Worm (Caenorhabditis elegans) whole organism, young adult: ENCODE results near the gene F54E7.9.

Source experiments
- B0019.2 ChIP-seq: fragments of 200-800 bp; sonication (Bioruptor generic); conservative IDR thresholded peaks from 2 replicates; pipeline ENCODE4 v1.3.6; 2022; ENCODE audit warnings: missing genetic modification reagents, missing genetic modification characterization, missing compliant biosample characterization
- B0336.3 ChIP-seq: fragments of 200-800 bp; sonication (Bioruptor generic); IDR thresholded peaks from 2 replicates; pipeline ENCODE4 v1.3.6; 2022; ENCODE audit warnings: missing genetic modification characterization, missing compliant biosample characterization
- C17E4.6 ChIP-seq: fragments of 200-800 bp; sonication (Bioruptor generic); IDR thresholded peaks from 2 replicates; pipeline ENCODE4 v1.3.6; 2022; ENCODE audit warnings: missing genetic modification reagents, missing genetic modification characterization, missing compliant biosample characterization
- F23B12.7 ChIP-seq: sonication (generic microtip); optimal IDR thresholded peaks from 2 replicates; lab custom pipeline; 2017; ENCODE audit warnings: missing genetic modification characterization, mild to moderate bottlenecking, missing compliant biosample characterization, antibody characterized with exemption, moderate library complexity; ENCODE audit not compliant: insufficient read depth
- F52B5.7 ChIP-seq: sonication (generic microtip); optimal IDR thresholded peaks from 2 replicates; lab custom pipeline; 2016; ENCODE audit warnings: mild to moderate bottlenecking, missing genetic modification characterization, missing compliant biosample characterization
- F55B11.4 ChIP-seq: sonication (generic microtip); optimal IDR thresholded peaks from 2 replicates; lab custom pipeline; 2016; ENCODE audit warnings: missing compliant biosample characterization, missing genetic modification characterization, borderline replicate concordance; ENCODE audit not compliant: insufficient read depth
- K11D2.4 ChIP-seq: fragments of 200-800 bp; sonication (Bioruptor generic); IDR thresholded peaks from 2 replicates; pipeline ENCODE4 v1.3.6; 2022; ENCODE audit warnings: missing genetic modification reagents, missing genetic modification characterization, missing compliant biosample characterization
- Y56A3A.18 ChIP-seq: fragments of 200-800 bp; sonication (Bioruptor generic); IDR thresholded peaks from 2 replicates; pipeline ENCODE4 v1.3.6; 2022; ENCODE audit warnings: missing genetic modification reagents, missing genetic modification characterization, missing compliant biosample characterization
- Y67H2A.10 ChIP-seq: fragments of 200-800 bp; sonication (Bioruptor generic); conservative IDR thresholded peaks from 2 replicates; pipeline ENCODE4 v1.3.6; 2022; ENCODE audit warnings: missing genetic modification reagents, missing genetic modification characterization, missing compliant biosample characterization
- akir-1 ChIP-seq: fragments of 200-800 bp; sonication (Bioruptor generic); optimal IDR thresholded peaks from 2 replicates; lab custom pipeline; 2018; ENCODE audit warnings: mild to moderate bottlenecking, missing genetic modification characterization, moderate library complexity, missing compliant biosample characterization
- aptf-2 ChIP-seq: fragments of 200-800 bp; sonication (Bioruptor generic); conservative IDR thresholded peaks from 2 replicates; pipeline ENCODE4 v1.3.6; 2022; ENCODE audit warnings: missing genetic modification reagents, missing genetic modification characterization, missing compliant biosample characterization
- athp-1 ChIP-seq: sonication (generic microtip); optimal IDR thresholded peaks from 2 replicates; lab custom pipeline; 2017; ENCODE audit warnings: mild to moderate bottlenecking, missing genetic modification characterization, missing compliant biosample characterization
- attf-5 ChIP-seq: fragments of 200-800 bp; sonication (Bioruptor generic); optimal IDR thresholded peaks from 2 replicates; lab custom pipeline; 2018; ENCODE audit warnings: mild to moderate bottlenecking, missing genetic modification characterization, missing compliant biosample characterization
- attf-6 ChIP-seq: fragments of 200-800 bp; sonication (Bioruptor generic); IDR thresholded peaks from 2 replicates; pipeline ENCODE4 v1.3.6; 2022; ENCODE audit warnings: missing genetic modification reagents, missing genetic modification characterization, missing compliant biosample characterization
- ceh-27 ChIP-seq: fragments of 200-800 bp; sonication (Bioruptor generic); optimal IDR thresholded peaks from 2 replicates; lab custom pipeline; 2018; ENCODE audit warnings: mild to moderate bottlenecking, missing genetic modification characterization, moderate library complexity, missing compliant biosample characterization
- ceh-40 ChIP-seq: fragments of 200-800 bp; sonication (Bioruptor generic); IDR thresholded peaks from 2 replicates; pipeline ENCODE4 v1.3.6; 2022; ENCODE audit warnings: missing genetic modification characterization, missing compliant biosample characterization
- ceh-58 ChIP-seq: fragments of 200-800 bp; sonication (Bioruptor generic); IDR thresholded peaks from 2 replicates; pipeline ENCODE4 v1.3.6; 2022; ENCODE audit warnings: missing genetic modification characterization, missing compliant biosample characterization
- ceh-91 ChIP-seq: fragments of 200-800 bp; sonication (Bioruptor generic); IDR thresholded peaks from 2 replicates; pipeline ENCODE4 v1.3.6; 2022; ENCODE audit warnings: missing genetic modification reagents, missing genetic modification characterization, missing compliant biosample characterization
- die-1 ChIP-seq: sonication (generic microtip); optimal IDR thresholded peaks from 2 replicates; lab custom pipeline; 2016; ENCODE audit warnings: missing genotype, mild to moderate bottlenecking, missing genetic modification characterization, missing compliant biosample characterization
- dpl-1 ChIP-seq: fragments of 150-350 bp; optimal IDR thresholded peaks from 2 replicates; lab custom pipeline; 2014; ENCODE audit warnings: missing biosample characterization, missing genetic modification reagents, missing genetic modification characterization
- efl-1 ChIP-seq: fragments of 150-350 bp; optimal IDR thresholded peaks from 2 replicates; lab custom pipeline; 2014; ENCODE audit warnings: missing biosample characterization, missing genetic modification reagents, missing genetic modification characterization
- egl-44 ChIP-seq: fragments of 200-800 bp; sonication (Bioruptor generic); IDR thresholded peaks from 2 replicates; pipeline ENCODE4 v1.3.6; 2022; ENCODE audit warnings: missing genetic modification reagents, missing genetic modification characterization, missing compliant biosample characterization
- him-1 ChIP-seq: sonication (generic microtip); optimal IDR thresholded peaks from 2 replicates; lab custom pipeline; 2016; ENCODE audit warnings: missing genotype, missing genetic modification reagents, missing genetic modification characterization, missing compliant biosample characterization
- hlh-12 ChIP-seq: sonication (generic microtip); optimal IDR thresholded peaks from 2 replicates; lab custom pipeline; 2016; ENCODE audit warnings: missing genetic modification characterization, missing compliant biosample characterization
- hrde-1 ChIP-seq: sonication (generic microtip); optimal IDR thresholded peaks from 2 replicates; lab custom pipeline; 2016; ENCODE audit warnings: missing genetic modification characterization, mild to moderate bottlenecking, missing compliant biosample characterization, moderate library complexity, missing genotype, missing genetic modification reagents, borderline replicate concordance
- lir-1 ChIP-seq: fragments of 200-800 bp; sonication (Bioruptor generic); conservative IDR thresholded peaks from 2 replicates; pipeline ENCODE4 v1.3.6; 2022; ENCODE audit warnings: missing genetic modification reagents, missing genetic modification characterization, missing compliant biosample characterization
- lsl-1 ChIP-seq: fragments of 200-800 bp; sonication (Bioruptor generic); optimal IDR thresholded peaks from 2 replicates; lab custom pipeline; 2018; ENCODE audit warnings: mild to moderate bottlenecking, missing genetic modification characterization, moderate library complexity, missing compliant biosample characterization
- lsy-27 ChIP-seq: sonication (generic microtip); optimal IDR thresholded peaks from 2 replicates; lab custom pipeline; 2017; ENCODE audit warnings: missing genetic modification characterization, mild to moderate bottlenecking, missing compliant biosample characterization, antibody characterized with exemption, missing genotype, borderline replicate concordance; ENCODE audit not compliant: insufficient read depth
- madf-3 ChIP-seq: fragments of 200-800 bp; sonication (Bioruptor generic); IDR thresholded peaks from 2 replicates; pipeline ENCODE4 v1.3.6; 2022; ENCODE audit warnings: missing genetic modification reagents, missing genetic modification characterization, missing compliant biosample characterization
- mcd-1 ChIP-seq: fragments of 200-800 bp; sonication (Bioruptor generic); IDR thresholded peaks from 2 replicates; pipeline ENCODE4 v1.3.6; 2022; ENCODE audit warnings: missing genetic modification reagents, missing genetic modification characterization, missing compliant biosample characterization
- mel-28 ChIP-seq: sonication (generic microtip); optimal IDR thresholded peaks from 2 replicates; lab custom pipeline; 2016; ENCODE audit warnings: borderline replicate concordance, mild to moderate bottlenecking, missing genetic modification characterization, missing compliant biosample characterization
- mes-4 ChIP-seq: sonication (generic microtip); optimal IDR thresholded peaks from 2 replicates; lab custom pipeline; 2016; ENCODE audit warnings: missing genotype, missing genetic modification characterization, missing compliant biosample characterization
- mxl-1 ChIP-seq: sonication (generic microtip); optimal IDR thresholded peaks from 2 replicates; lab custom pipeline; 2016; ENCODE audit warnings: missing genetic modification characterization, missing compliant biosample characterization
- nfyb-1 ChIP-seq: fragments of 200-800 bp; sonication (Bioruptor generic); IDR thresholded peaks from 2 replicates; pipeline ENCODE4 v1.3.6; 2022; ENCODE audit warnings: missing genetic modification reagents, missing genetic modification characterization, missing compliant biosample characterization
- nhr-80 ChIP-seq: sonication (generic microtip); optimal IDR thresholded peaks from 2 replicates; lab custom pipeline; 2016; ENCODE audit warnings: missing genetic modification characterization, missing compliant biosample characterization
- rec-8 ChIP-seq, 2 experiments: sonication (generic microtip); optimal IDR thresholded peaks; 2 replicates each; lab custom pipeline; 2016; ENCODE audit warnings: mild to moderate bottlenecking in 2 of 2, missing genetic modification characterization in 2 of 2, missing genetic modification reagents in 2 of 2, missing genotype in 2 of 2, missing biosample characterization in 1 of 2, missing compliant biosample characterization in 1 of 2, moderate library complexity in 1 of 2
- rpc-1 ChIP-seq, 2 experiments: fragments of 150-350 bp in 1 of 2; sonication (generic microtip) in 1 of 2; optimal IDR thresholded peaks; 2 replicates each; lab custom pipeline; 2014 to 2018; ENCODE audit warnings: missing biosample characterization in 1 of 2, missing genetic modification characterization in 1 of 2, missing genetic modification reagents in 1 of 2, missing genotype in 1 of 2
- snpc-1.1 ChIP-seq: sonication (generic microtip); optimal IDR thresholded peaks from 2 replicates; lab custom pipeline; 2017; ENCODE audit warnings: missing genetic modification characterization, mild to moderate bottlenecking, missing compliant biosample characterization, antibody characterized with exemption, moderate library complexity, missing genotype, missing genetic modification reagents; ENCODE audit not compliant: insufficient read depth
- snpc-3.4 ChIP-seq: sonication (generic microtip); optimal IDR thresholded peaks from 2 replicates; lab custom pipeline; 2017; ENCODE audit warnings: missing genetic modification characterization, mild to moderate bottlenecking, missing compliant biosample characterization, antibody characterized with exemption, moderate library complexity, missing genotype, missing genetic modification reagents
- snpc-4 ChIP-seq, 5 experiments: fragments of 150-350 bp in 1 of 5; sonication (generic microtip) in 4 of 5; optimal IDR thresholded peaks; 2 replicates each; lab custom pipeline; 2014 to 2018; ENCODE audit warnings: missing genetic modification characterization in 5 of 5, missing biosample characterization in 3 of 5, antibody characterized with exemption in 2 of 5, mild to moderate bottlenecking in 2 of 5, missing compliant biosample characterization in 2 of 5, missing genotype in 2 of 5, moderate library complexity in 2 of 5, missing genetic modification reagents in 1 of 5
- sptf-2 ChIP-seq: fragments of 200-800 bp; sonication (Bioruptor generic); optimal IDR thresholded peaks from 2 replicates; lab custom pipeline; 2018; ENCODE audit warnings: mild to moderate bottlenecking, missing genetic modification characterization, missing compliant biosample characterization
- tbp1 ChIP-seq: fragments of 200-800 bp; sonication (Bioruptor generic); optimal IDR thresholded peaks from 2 replicates; lab custom pipeline; 2018; ENCODE audit warnings: mild to moderate bottlenecking, missing genetic modification characterization, missing compliant biosample characterization
- tlf-1 ChIP-seq: fragments of 200-800 bp; sonication (Bioruptor generic); optimal IDR thresholded peaks from 2 replicates; lab custom pipeline; 2018; ENCODE audit warnings: mild to moderate bottlenecking, missing genetic modification characterization, missing compliant biosample characterization
- unc-130 ChIP-seq: sonication (generic microtip); optimal IDR thresholded peaks from 2 replicates; lab custom pipeline; 2016; ENCODE audit warnings: missing genetic modification reagents, missing genetic modification characterization, missing compliant biosample characterization
- xnd-1 ChIP-seq: sonication (generic microtip); optimal IDR thresholded peaks from 2 replicates; lab custom pipeline; 2016; ENCODE audit warnings: missing genotype, missing genetic modification reagents, missing genetic modification characterization, missing compliant biosample characterization
- ztf-18 ChIP-seq: sonication (generic microtip); optimal IDR thresholded peaks from 2 replicates; lab custom pipeline; 2016; ENCODE audit warnings: missing genotype, mild to moderate bottlenecking, missing genetic modification characterization, missing compliant biosample characterization
- ztf-25 ChIP-seq: fragments of 200-800 bp; sonication (Bioruptor generic); IDR thresholded peaks from 2 replicates; pipeline ENCODE4 v1.3.6; 2022; ENCODE audit warnings: missing genetic modification reagents, missing genetic modification characterization, missing compliant biosample characterization

Gene F54E7.9

DNA sequence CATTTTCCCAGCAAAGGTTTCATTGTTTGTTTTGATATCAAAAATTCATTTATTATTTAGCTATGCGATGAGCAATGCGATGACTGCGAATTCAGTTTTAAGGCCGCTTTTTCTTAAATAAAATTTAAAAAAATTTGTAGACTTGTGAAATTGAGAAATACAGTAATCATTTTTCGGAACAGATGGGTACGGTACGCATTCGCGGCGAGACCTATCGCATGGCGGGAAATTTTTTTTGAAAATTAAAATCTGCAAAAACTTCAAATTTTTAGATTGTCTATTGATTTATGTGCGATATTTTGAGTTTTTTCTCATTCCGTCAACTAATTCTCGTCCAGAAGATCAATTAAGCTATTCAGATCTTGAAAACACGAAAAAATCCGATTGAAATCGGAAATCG lies 14.2 kb downstream of the F54E7.9 start (continued):
- TF ChIP-seq ceh-91 (GFP tag; lab: Robert Waterston, UW), result peak; percentile 97
- TF ChIP-seq him-1, result no peak
- peak; percentile 72 for TF ChIP-seq attf-6 (GFP tag; lab: Robert Waterston, UW)
- TF ChIP-seq egl-44 (GFP tag; lab: Robert Waterston, UW), result no peak
- TF ChIP-seq mes-4 (tag; lab: Kevin White, UChicago), result no peak
- no peak for TF ChIP-seq akir-1 (GFP tag; lab: Kevin White, UChicago)
- no peak for TF ChIP-seq Y56A3A.18 (GFP tag; lab: Robert Waterston, UW)
- peak; percentile 95 for TF ChIP-seq dpl-1 (GFP tag; lab: Kevin White, UChicago)
- TF ChIP-seq unc-130 (GFP tag; lab: Kevin White, UChicago), result peak; percentile 89
- TF ChIP-seq mxl-1 (tag; lab: Kevin White, UChicago), result no peak
- no peak for TF ChIP-seq F55B11.4 (tag; lab: Kevin White, UChicago)
- TF ChIP-seq snpc-1.1 (tag; lab: Kevin White, UChicago), result peak; percentile 85
- no peak for TF ChIP-seq Y67H2A.10
- no peak; the same call in 1 of the 2 replicates for TF ChIP-seq lir-1 (GFP tag; lab: Robert Waterston, UW)
- no peak for TF ChIP-seq rpc-1 (optimal IDR thresholded peaks at IDR 0.05; lab: Kevin White, UChicago)
- no peak for TF ChIP-seq rpc-1 (tag; optimal IDR thresholded peaks at IDR 0.05; lab: Kevin White, UChicago)
- no peak for TF ChIP-seq ztf-25
- peak; percentile 56 for TF ChIP-seq athp-1 (tag; lab: Kevin White, UChicago)
- TF ChIP-seq rec-8 (tag; optimal IDR thresholded peaks at IDR 0.05; lab: Kevin White, UChicago), result no peak
- TF ChIP-seq ztf-18, result peak; percentile 27
- TF ChIP-seq nfyb-1 (GFP tag; lab: Robert Waterston, UW), result no peak
- peak; percentile 82 for TF ChIP-seq tlf-1 (GFP tag; lab: Kevin White, UChicago)
- peak; percentile 100 for TF ChIP-seq efl-1 (GFP tag; lab: Kevin White, UChicago)
- peak; percentile 56; the same call in 1 of the 2 replicates for TF ChIP-seq madf-3 (GFP tag; lab: Robert Waterston, UW)
- peak; percentile 100 for TF ChIP-seq lsl-1 (GFP tag; lab: Kevin White, UChicago)
- TF ChIP-seq ceh-40 (GFP tag; lab: Robert Waterston, UW), result no peak
- TF ChIP-seq lsy-27 (tag; lab: Kevin White, UChicago), result no peak
- peak; percentile 65 for TF ChIP-seq B0336.3 (GFP tag; lab: Robert Waterston, UW)
- peak; percentile 66 for TF ChIP-seq mcd-1
- TF ChIP-seq sptf-2, result no peak
- TF ChIP-seq ceh-27 (GFP tag; lab: Kevin White, UChicago), result no peak
- TF ChIP-seq F52B5.7, result no peak
- no peak for TF ChIP-seq ceh-58 (GFP tag; lab: Robert Waterston, UW)
- TF ChIP-seq attf-5 (GFP tag; lab: Kevin White, UChicago), result no peak
- no peak for TF ChIP-seq nhr-80
- peak; percentile 71; the same call in 1 of the 2 replicates for TF ChIP-seq C17E4.6 (GFP tag; lab: Robert Waterston, UW)
- peak; percentile 64 for TF ChIP-seq tbp1 (GFP tag; lab: Kevin White, UChicago)
- TF ChIP-seq F23B12.7 (tag; lab: Kevin White, UChicago), result no peak
- peak; percentile 85 for TF ChIP-seq snpc-3.4 (tag; lab: Kevin White, UChicago)
- peak; percentile 100 for TF ChIP-seq xnd-1
- TF ChIP-seq B0019.2, result peak; percentile 85
- no peak for TF ChIP-seq mel-28 (tag; lab: Kevin White, UChicago)
- no peak for TF ChIP-seq hlh-12 (tag; lab: Kevin White, UChicago)
- TF ChIP-seq aptf-2 (GFP tag; lab: Robert Waterston, UW), result no peak
- TF ChIP-seq die-1 (tag; lab: Kevin White, UChicago), result no peak
- TF ChIP-seq snpc-4 (GFP tag; optimal IDR thresholded peaks at IDR 0.05; lab: Kevin White, UChicago), result peak; percentile 59
- peak in 3 of 4 experiments; percentile 46 to 72 (median 68) for TF ChIP-seq snpc-4 (tag; optimal IDR thresholded peaks at IDR 0.05; lab: Kevin White, UChicago)
- no peak for TF ChIP-seq K11D2.4 (GFP tag; lab: Robert Waterston, UW)
- peak; percentile 56 for TF ChIP-seq hrde-1
